5 fruit fly cellular contexts compared by ENCODE assay signal in the genomic region with DNA sequence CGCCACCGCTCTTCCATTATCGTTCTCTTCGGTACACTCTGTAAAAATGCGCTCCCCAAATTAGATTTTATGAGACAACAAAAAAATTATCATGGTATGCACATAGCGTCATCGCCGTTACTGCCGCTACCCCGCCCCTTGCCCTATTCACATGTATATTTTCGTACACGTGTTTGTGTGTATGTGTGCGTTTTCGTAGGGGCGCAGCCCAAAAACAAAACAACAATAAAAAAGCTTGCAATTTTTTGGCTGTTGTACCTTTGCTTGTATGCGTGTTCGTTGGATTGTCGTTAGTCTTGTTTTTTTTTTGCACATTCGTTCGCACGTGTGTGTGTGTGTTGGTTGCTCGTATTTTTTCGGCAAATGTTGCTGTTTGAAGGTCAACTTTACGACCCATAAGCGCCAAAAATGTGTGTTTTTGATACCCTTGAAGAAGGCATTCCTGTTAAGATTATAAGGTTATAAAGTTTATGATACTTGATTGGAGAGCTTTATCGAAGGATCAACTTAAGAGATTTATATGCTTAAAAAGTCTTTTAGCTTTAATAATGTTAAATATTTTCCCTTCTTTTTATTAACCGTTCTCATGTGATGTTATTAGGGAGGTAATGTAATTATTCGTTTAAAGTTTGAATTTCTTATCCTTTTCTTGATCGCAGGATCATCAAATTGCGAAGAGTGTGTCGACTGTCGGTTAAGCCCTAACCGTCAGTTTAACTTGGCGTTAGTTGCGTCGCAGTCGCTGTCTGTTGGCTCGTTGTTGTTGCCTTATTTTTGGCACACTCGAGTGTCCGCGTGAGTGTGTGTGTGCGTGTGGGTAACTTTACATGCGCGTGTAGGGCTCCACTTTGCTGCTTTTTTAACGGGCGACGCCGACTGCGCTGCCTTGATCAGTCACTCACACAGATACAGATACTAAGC.
A peak's percentile ranks its signal among the peaks of the same experiment; 100 is the strongest.
TF ChIP-seq lines count a peak whose summit lies in the region.

No protein-coding gene starts in this region.

- no peak for TF ChIP-seq CTCF in whole organism, embryonic (GFP tag; optimal IDR thresholded peaks at IDR 0.05; lab: Kevin White, UChicago)

TF ChIP-seq in whole organism, adult, 20 proteins besides CTCF, POLR2A, EP300 and RAD21:
- TF ChIP-seq tj (GFP tag; optimal IDR thresholded peaks at IDR 0.05; lab: Kevin White, UChicago) = peak; percentile 82
- TF ChIP-seq CG12768 (GFP tag; optimal IDR thresholded peaks at IDR 0.05; lab: Kevin White, UChicago) = peak; percentile 5
- TF ChIP-seq CG14711 (tag; optimal IDR thresholded peaks at IDR 0.05; lab: Kevin White, UChicago) = peak; percentile 4
- no peak for TF ChIP-seq cic (GFP tag; optimal IDR thresholded peaks at IDR 0.05; lab: Kevin White, UChicago)
- no peak for TF ChIP-seq ovo (GFP tag; optimal IDR thresholded peaks at IDR 0.05; lab: Kevin White, UChicago)
- peak; percentile 57 for TF ChIP-seq CG7101 (tag; optimal IDR thresholded peaks at IDR 0.05; lab: Kevin White, UChicago)
- peak; percentile 72 for TF ChIP-seq kay (GFP tag; lab: Kevin White, UChicago; ENCODE audit: borderline replicate concordance)
- peak; percentile 8 for TF ChIP-seq pad (GFP tag; optimal IDR thresholded peaks at IDR 0.05; lab: Kevin White, UChicago)

TF ChIP-seq in whole organism, embryonic, 481 proteins besides CTCF, POLR2A, EP300 and RAD21 (continues in another document):
- no peak for TF ChIP-seq Hr51 (GFP tag; optimal IDR thresholded peaks at IDR 0.05; lab: Kevin White, UChicago)
- TF ChIP-seq ems (GFP tag; optimal IDR thresholded peaks at IDR 0.05; lab: Kevin White, UChicago) = no peak
- no peak for TF ChIP-seq mirr (GFP tag; optimal IDR thresholded peaks at IDR 0.05; lab: Kevin White, UChicago)
- no peak for TF ChIP-seq Dip2 (GFP tag; IDR thresholded peaks at IDR 0.05; lab: Robert Waterston, UW)
- TF ChIP-seq Asciz (GFP tag; optimal IDR thresholded peaks at IDR 0.05; lab: Kevin White, UChicago) = no peak
- no peak for TF ChIP-seq eyg (GFP tag; optimal IDR thresholded peaks at IDR 0.05; lab: Kevin White, UChicago)
- TF ChIP-seq lilli (GFP tag; optimal IDR thresholded peaks at IDR 0.05; lab: Kevin White, UChicago) = peak; percentile 70
- TF ChIP-seq CG9609 (GFP tag; optimal IDR thresholded peaks at IDR 0.05; lab: Kevin White, UChicago) = no peak
- no peak for TF ChIP-seq luna (GFP tag; optimal IDR thresholded peaks at IDR 0.05; lab: Kevin White, UChicago)
- no peak for TF ChIP-seq CG13123 (GFP tag; optimal IDR thresholded peaks at IDR 0.05; lab: Kevin White, UChicago)
- TF ChIP-seq crol (GFP tag; IDR thresholded peaks at IDR 0.05; lab: Robert Waterston, UW) = peak; percentile 33; the same call in 1 of the 2 replicates
- no peak for TF ChIP-seq sd (tag; optimal IDR thresholded peaks at IDR 0.05; lab: Kevin White, UChicago)
- TF ChIP-seq CG15514 (GFP tag; optimal IDR thresholded peaks at IDR 0.05; lab: Kevin White, UChicago) = no peak
- TF ChIP-seq shn (GFP tag; optimal IDR thresholded peaks at IDR 0.05; lab: Kevin White, UChicago) = peak; percentile 13
- TF ChIP-seq CG13424 (tag; optimal IDR thresholded peaks at IDR 0.05; lab: Kevin White, UChicago) = no peak
- TF ChIP-seq Doc2 (GFP tag; IDR thresholded peaks at IDR 0.05; lab: Robert Waterston, UW) = no peak
- TF ChIP-seq CG7357 (GFP tag; IDR thresholded peaks at IDR 0.05; lab: Robert Waterston, UW) = no peak
- TF ChIP-seq CG1602 (GFP tag; optimal IDR thresholded peaks at IDR 0.05; lab: Kevin White, UChicago) = no peak
- TF ChIP-seq Mes4 (GFP tag; optimal IDR thresholded peaks at IDR 0.05; lab: Kevin White, UChicago) = no peak

TF ChIP-seq in whole organism, prepupa, 60 proteins besides CTCF, POLR2A, EP300 and RAD21 (continues in another document):
- peak in 1 of 2 experiments; percentile 69 for TF ChIP-seq salr (GFP tag; optimal IDR thresholded peaks at IDR 0.05; lab: Kevin White, UChicago)
- TF ChIP-seq Ets96B (tag; optimal IDR thresholded peaks at IDR 0.05; lab: Kevin White, UChicago) = no peak
- peak; percentile 75; the same call in 1 of the 2 replicates for TF ChIP-seq CG15336 (GFP tag; IDR thresholded peaks at IDR 0.05; lab: Robert Waterston, UW)
- peak; percentile 68 for TF ChIP-seq CG8119 (GFP tag; IDR thresholded peaks at IDR 0.05; lab: Robert Waterston, UW)
- TF ChIP-seq CG11294 (GFP tag; IDR thresholded peaks at IDR 0.05; lab: Robert Waterston, UW) = peak; percentile 20; the same call in 1 of the 2 replicates
- TF ChIP-seq Met (GFP tag; optimal IDR thresholded peaks at IDR 0.05; lab: Kevin White, UChicago) = peak; percentile 92
- TF ChIP-seq CG7368 (GFP tag; optimal IDR thresholded peaks at IDR 0.05; lab: Kevin White, UChicago) = peak; percentile 42
- no peak for TF ChIP-seq fd59A (GFP tag; optimal IDR thresholded peaks at IDR 0.05; lab: Kevin White, UChicago)
- TF ChIP-seq Sox14 (GFP tag; optimal IDR thresholded peaks at IDR 0.05; lab: Kevin White, UChicago) = peak; percentile 85
- TF ChIP-seq CG9139 (GFP tag; optimal IDR thresholded peaks at IDR 0.05; lab: Kevin White, UChicago) = no peak
- TF ChIP-seq CG11902 (GFP tag; optimal IDR thresholded peaks at IDR 0.05; lab: Kevin White, UChicago) = peak; percentile 56
- no peak for TF ChIP-seq CG8319 (GFP tag; optimal IDR thresholded peaks at IDR 0.05; lab: Kevin White, UChicago)
- peak; percentile 76 for TF ChIP-seq pdm3 (GFP tag; optimal IDR thresholded peaks at IDR 0.05; lab: Kevin White, UChicago)
- peak; percentile 30; the same call in 2 of the 3 replicates for TF ChIP-seq eg (GFP tag; IDR thresholded peaks at IDR 0.05; lab: Robert Waterston, UW)
- TF ChIP-seq Eip75B (GFP tag; optimal IDR thresholded peaks at IDR 0.05; lab: Kevin White, UChicago) = peak; percentile 46
- TF ChIP-seq net (GFP tag; optimal IDR thresholded peaks at IDR 0.05; lab: Kevin White, UChicago) = peak; percentile 37
- TF ChIP-seq topi (GFP tag; optimal IDR thresholded peaks at IDR 0.05; lab: Kevin White, UChicago) = peak; percentile 93
- peak; percentile 41 for TF ChIP-seq CG4318 (GFP tag; optimal IDR thresholded peaks at IDR 0.05; lab: Kevin White, UChicago)

TF ChIP-seq in whole organism, pupa, 21 proteins besides CTCF, POLR2A, EP300 and RAD21:
- TF ChIP-seq Snoo (tag; optimal IDR thresholded peaks at IDR 0.05; lab: Kevin White, UChicago) (peak; percentile 81), fd96Ca (GFP tag; IDR thresholded peaks at IDR 0.05; lab: Robert Waterston, UW) (peak; percentile 56; the same call in 1 of the 3 replicates), Pif1B (GFP tag; optimal IDR thresholded peaks at IDR 0.05; lab: Kevin White, UChicago) (no peak), CG14655 (GFP tag; optimal IDR thresholded peaks at IDR 0.05; lab: Kevin White, UChicago) (peak; percentile 51), CG15710 (tag; optimal IDR thresholded peaks at IDR 0.05; lab: Kevin White, UChicago) (no peak), CG17806 (tag; optimal IDR thresholded peaks at IDR 0.05; lab: Kevin White, UChicago) (no peak), rn (GFP tag; IDR thresholded peaks at IDR 0.05; lab: Robert Waterston, UW) (0 out of 2 replicates have a peak, but pooled peaks have one; percentile 11), Pif1A (GFP tag; optimal IDR thresholded peaks at IDR 0.05; lab: Kevin White, UChicago) (peak; percentile 29), CG10348 (GFP tag; IDR thresholded peaks at IDR 0.05; lab: Robert Waterston, UW) (peak; percentile 70; the same call in 1 of the 2 replicates), CG32121 (GFP tag; IDR thresholded peaks at IDR 0.05; lab: Robert Waterston, UW) (peak; percentile 38), CG8159 (tag; optimal IDR thresholded peaks at IDR 0.05; lab: Kevin White, UChicago) (no peak), Ets98B (GFP tag; IDR thresholded peaks at IDR 0.05; lab: Robert Waterston, UW) (peak; percentile 12), CG4496 (GFP tag; IDR thresholded peaks at IDR 0.05; lab: Robert Waterston, UW) (peak; percentile 68), CG8301 (tag; optimal IDR thresholded peaks at IDR 0.05; lab: Kevin White, UChicago) (peak; percentile 51)

TF ChIP-seq in whole organism, wandering third instar larva, 38 proteins besides CTCF, POLR2A, EP300 and RAD21 (continues in another document):
- TF ChIP-seq CrebA (GFP tag; optimal IDR thresholded peaks at IDR 0.05; lab: Kevin White, UChicago; ENCODE audit: borderline replicate concordance) = peak; percentile 83
- peak; percentile 96 for TF ChIP-seq Dfd (GFP tag; optimal IDR thresholded peaks at IDR 0.05; lab: Kevin White, UChicago)
- peak; percentile 97 for TF ChIP-seq rgr (GFP tag; optimal IDR thresholded peaks at IDR 0.05; lab: Kevin White, UChicago)
- peak; percentile 88 for TF ChIP-seq brk (GFP tag; optimal IDR thresholded peaks at IDR 0.05; lab: Kevin White, UChicago)
- TF ChIP-seq dsf (GFP tag; optimal IDR thresholded peaks at IDR 0.05; lab: Kevin White, UChicago; ENCODE audit: borderline replicate concordance) = peak; percentile 71
- TF ChIP-seq sage (GFP tag; optimal IDR thresholded peaks at IDR 0.05; lab: Kevin White, UChicago) = peak; percentile 77
- TF ChIP-seq OdsH (GFP tag; optimal IDR thresholded peaks at IDR 0.05; lab: Kevin White, UChicago) = peak; percentile 99
- peak; percentile 85 for TF ChIP-seq tai (GFP tag; optimal IDR thresholded peaks at IDR 0.05; lab: Kevin White, UChicago)
- TF ChIP-seq Rel (GFP tag; optimal IDR thresholded peaks at IDR 0.05; lab: Kevin White, UChicago) = peak; percentile 52
- peak; percentile 12 for TF ChIP-seq Rel (tag; optimal IDR thresholded peaks at IDR 0.05; lab: Kevin White, UChicago)
- TF ChIP-seq lola (GFP tag; optimal IDR thresholded peaks at IDR 0.05; lab: Kevin White, UChicago) = no peak
- peak; percentile 48 for TF ChIP-seq Dif (GFP tag; optimal IDR thresholded peaks at IDR 0.05; lab: Kevin White, UChicago; ENCODE audit: partially characterized antibody)
- peak; percentile 90 to 99 for TF ChIP-seq foxo (GFP tag; optimal IDR thresholded peaks at IDR 0.05; lab: Kevin White, UChicago)
- TF ChIP-seq Hr78 (GFP tag; optimal IDR thresholded peaks at IDR 0.05; lab: Kevin White, UChicago) = no peak
- peak; percentile 96 for TF ChIP-seq Hnf4 (GFP tag; optimal IDR thresholded peaks at IDR 0.05; lab: Kevin White, UChicago)
- TF ChIP-seq pan (optimal IDR thresholded peaks at IDR 0.05; lab: Kevin White, UChicago) = no peak
- TF ChIP-seq dmrt93B (GFP tag; optimal IDR thresholded peaks at IDR 0.05; lab: Kevin White, UChicago) = peak; percentile 97
- no peak for TF ChIP-seq usp (GFP tag; optimal IDR thresholded peaks at IDR 0.05; lab: Kevin White, UChicago)
- no peak for TF ChIP-seq Myc (optimal IDR thresholded peaks at IDR 0.05; lab: Kevin White, UChicago)
- peak; percentile 95 for TF ChIP-seq jim (GFP tag; optimal IDR thresholded peaks at IDR 0.05; lab: Kevin White, UChicago)
- peak; percentile 99 for TF ChIP-seq woc (GFP tag; optimal IDR thresholded peaks at IDR 0.05; lab: Kevin White, UChicago)
- peak; percentile 98 for TF ChIP-seq fru (GFP tag; optimal IDR thresholded peaks at IDR 0.05; lab: Kevin White, UChicago)
- peak; percentile 96 for TF ChIP-seq HLH106 (tag; optimal IDR thresholded peaks at IDR 0.05; lab: Kevin White, UChicago)
- peak; percentile 96 for TF ChIP-seq Sp1 (GFP tag; optimal IDR thresholded peaks at IDR 0.05; lab: Kevin White, UChicago)
- peak; percentile 97 for TF ChIP-seq br (GFP tag; optimal IDR thresholded peaks at IDR 0.05; lab: Kevin White, UChicago)
- peak; percentile 71 for TF ChIP-seq Mio (GFP tag; optimal IDR thresholded peaks at IDR 0.05; lab: Kevin White, UChicago)
